Worm (Caenorhabditis elegans) whole organism, L2 larva: ENCODE data around the gene Y105C5A.26.

Source experiments
- C34F6.9 ChIP-seq: fragments of 150-350 bp; optimal IDR thresholded peaks from 2 replicates; lab custom pipeline; 2014; ENCODE audit warnings: missing biosample characterization, missing genetic modification characterization
- R02D3.7 ChIP-seq: fragments of 150-350 bp; optimal IDR thresholded peaks from 2 replicates; lab custom pipeline; 2014; ENCODE audit warnings: missing biosample characterization, missing genetic modification characterization
- Y55F3AM.14 ChIP-seq: fragments of 200-800 bp; sonication (Bioruptor generic); optimal IDR thresholded peaks from 2 replicates; lab custom pipeline; 2018; ENCODE audit warnings: mild to moderate bottlenecking, missing genetic modification characterization, missing compliant biosample characterization
- ZK546.5 ChIP-seq: sonication (generic microtip); optimal IDR thresholded peaks from 2 replicates; lab custom pipeline; 2017; ENCODE audit warnings: missing biosample characterization, missing genetic modification characterization
- alr-1 ChIP-seq: fragments of 150-350 bp; optimal IDR thresholded peaks from 2 replicates; lab custom pipeline; 2014; ENCODE audit warnings: missing biosample characterization, missing genetic modification characterization
- aly-2 ChIP-seq: fragments of 150-350 bp; optimal IDR thresholded peaks from 2 replicates; lab custom pipeline; 2014; ENCODE audit warnings: missing biosample characterization, missing genetic modification characterization
- ama-1 ChIP-seq: fragments of 150-350 bp; optimal IDR thresholded peaks from 2 replicates; lab custom pipeline; 2018; ENCODE audit warnings: inconsistent platforms
- blmp-1 ChIP-seq: sonication (generic microtip); optimal IDR thresholded peaks from 2 replicates; lab custom pipeline; 2017; ENCODE audit warnings: missing genetic modification characterization, mild to moderate bottlenecking, missing compliant biosample characterization, antibody characterized with exemption, moderate library complexity; ENCODE audit not compliant: insufficient read depth
- ceh-16 ChIP-seq: fragments of 150-350 bp; optimal IDR thresholded peaks from 2 replicates; lab custom pipeline; 2014; ENCODE audit warnings: missing biosample characterization, missing genetic modification characterization
- ceh-82 ChIP-seq: fragments of 150-350 bp; optimal IDR thresholded peaks from 2 replicates; lab custom pipeline; 2014; ENCODE audit warnings: missing biosample characterization, missing genetic modification characterization
- crh-2 ChIP-seq: sonication (generic microtip); optimal IDR thresholded peaks from 2 replicates; lab custom pipeline; 2017; ENCODE audit warnings: missing biosample characterization, missing genetic modification characterization
- dmd-4 ChIP-seq: sonication (generic microtip); optimal IDR thresholded peaks from 2 replicates; lab custom pipeline; 2017; ENCODE audit warnings: missing biosample characterization, missing genetic modification characterization
- egl-27 ChIP-seq: sonication (generic microtip); optimal IDR thresholded peaks from 3 replicates; lab custom pipeline; 2017; ENCODE audit warnings: missing biosample characterization, missing genetic modification reagents, missing genetic modification characterization
- fos-1 ChIP-seq: fragments of 150-350 bp; optimal IDR thresholded peaks from 2 replicates; lab custom pipeline; 2014; ENCODE audit warnings: missing biosample characterization, missing genetic modification characterization
- gmeb-1 ChIP-seq: fragments of 150-350 bp; optimal IDR thresholded peaks from 2 replicates; lab custom pipeline; 2014; ENCODE audit warnings: missing biosample characterization, missing genetic modification characterization
- lin-11 ChIP-seq: fragments of 150-350 bp; sonication (generic microtip); optimal IDR thresholded peaks from 2 replicates; lab custom pipeline; 2014; ENCODE audit warnings: missing biosample characterization, missing genetic modification characterization, inconsistent platforms, mixed read lengths
- lin-13 ChIP-seq: fragments of 150-350 bp; optimal IDR thresholded peaks from 2 replicates; lab custom pipeline; 2014; ENCODE audit warnings: missing biosample characterization, missing genetic modification reagents, missing genetic modification characterization
- lin-39 ChIP-seq: fragments of 150-350 bp; optimal IDR thresholded peaks from 2 replicates; lab custom pipeline; 2014; ENCODE audit warnings: missing biosample characterization, missing genetic modification reagents, missing genetic modification characterization
- mab-5 ChIP-seq: fragments of 150-350 bp; optimal IDR thresholded peaks from 2 replicates; lab custom pipeline; 2014; ENCODE audit warnings: missing biosample characterization, missing genetic modification characterization
- mbf-1 ChIP-seq: sonication (generic microtip); optimal IDR thresholded peaks from 2 replicates; lab custom pipeline; 2017; ENCODE audit warnings: missing biosample characterization, missing genetic modification characterization
- nhr-10 ChIP-seq: sonication (generic microtip); optimal IDR thresholded peaks from 2 replicates; lab custom pipeline; 2017; ENCODE audit warnings: missing biosample characterization, missing genetic modification characterization
- nhr-11 ChIP-seq: fragments of 150-350 bp; optimal IDR thresholded peaks from 2 replicates; lab custom pipeline; 2014; ENCODE audit warnings: missing biosample characterization, missing genetic modification characterization
- nhr-12 ChIP-seq: fragments of 150-350 bp; optimal IDR thresholded peaks from 2 replicates; lab custom pipeline; 2014; ENCODE audit warnings: missing biosample characterization, missing genetic modification characterization
- nhr-237 ChIP-seq: fragments of 150-350 bp; optimal IDR thresholded peaks from 2 replicates; lab custom pipeline; 2014; ENCODE audit warnings: missing biosample characterization, missing genetic modification characterization
- nhr-25 ChIP-seq: fragments of 150-350 bp; sonication (generic microtip); optimal IDR thresholded peaks from 3 replicates; lab custom pipeline; 2014; ENCODE audit warnings: missing biosample characterization, missing genetic modification characterization
- nhr-6 ChIP-seq: fragments of 150-350 bp; optimal IDR thresholded peaks from 2 replicates; lab custom pipeline; 2014; ENCODE audit warnings: missing biosample characterization, missing genetic modification characterization
- nhr-77 ChIP-seq: fragments of 150-350 bp; optimal IDR thresholded peaks from 2 replicates; lab custom pipeline; 2014; ENCODE audit warnings: missing biosample characterization, missing genetic modification characterization
- peb-1 ChIP-seq: fragments of 150-350 bp; optimal IDR thresholded peaks from 2 replicates; lab custom pipeline; 2014; ENCODE audit warnings: missing biosample characterization, missing genetic modification characterization
- sem-4 ChIP-seq: fragments of 150-350 bp; optimal IDR thresholded peaks from 2 replicates; lab custom pipeline; 2014; ENCODE audit warnings: missing biosample characterization, missing genetic modification reagents, missing genetic modification characterization
- skn-1 ChIP-seq: sonication (generic microtip); optimal IDR thresholded peaks from 2 replicates; lab custom pipeline; 2017; ENCODE audit warnings: missing biosample characterization, missing genetic modification characterization
- sma-3 ChIP-seq: sonication (generic microtip); optimal IDR thresholded peaks from 2 replicates; lab custom pipeline; 2016; ENCODE audit warnings: missing genetic modification reagents, missing genetic modification characterization, missing compliant biosample characterization
- snpc-4 ChIP-seq: fragments of 150-350 bp; optimal IDR thresholded peaks from 2 replicates; lab custom pipeline; 2014; ENCODE audit warnings: missing biosample characterization, missing genetic modification characterization
- unc-39 ChIP-seq: fragments of 150-350 bp; optimal IDR thresholded peaks from 2 replicates; lab custom pipeline; 2014; ENCODE audit warnings: missing biosample characterization, missing genetic modification characterization
- unc-55 ChIP-seq: fragments of 150-350 bp; sonication (generic microtip); optimal IDR thresholded peaks from 3 replicates; lab custom pipeline; 2014; ENCODE audit warnings: missing biosample characterization, missing genetic modification reagents, missing genetic modification characterization
- unc-62 ChIP-seq: fragments of 150-350 bp; optimal IDR thresholded peaks from 2 replicates; lab custom pipeline; 2014; ENCODE audit warnings: missing biosample characterization, missing genetic modification reagents, missing genetic modification characterization
- zag-1 ChIP-seq: fragments of 150-350 bp; optimal IDR thresholded peaks from 2 replicates; lab custom pipeline; 2014; ENCODE audit warnings: missing biosample characterization, missing genetic modification characterization
- ztf-1 ChIP-seq: fragments of 200-800 bp; sonication (Bioruptor generic); conservative IDR thresholded peaks from 2 replicates; pipeline ENCODE4 v1.3.6; 2022; ENCODE audit warnings: missing genetic modification characterization, missing compliant biosample characterization
- ztf-4 ChIP-seq: fragments of 150-350 bp; optimal IDR thresholded peaks from 2 replicates; lab custom pipeline; 2014; ENCODE audit warnings: missing biosample characterization, missing genetic modification characterization

Gene Y105C5A.26

ce11 chrIV:15686233-15686632, 4.9 kb upstream of the Y105C5A.26 start:
- TF ChIP-seq nhr-6 (tag; lab: Kevin White, UChicago) (no peak), lin-39 (no peak), aly-2 (no peak)

- no peak for TF ChIP-seq R02D3.7 (tag; lab: Kevin White, UChicago)
- TF ChIP-seq zag-1 (tag; lab: Kevin White, UChicago): no peak
- TF ChIP-seq ztf-1 (GFP tag; lab: Robert Waterston, UW): no peak
- no peak for TF ChIP-seq unc-62 (GFP tag; lab: Kevin White, UChicago)
- TF ChIP-seq Y55F3AM.14 (GFP tag; lab: Kevin White, UChicago): no peak
- no peak for TF ChIP-seq crh-2 (tag; lab: Kevin White, UChicago)
These were observed 3.2 kb upstream of the Y105C5A.26 start for ce11 chrIV:15684521-15684920.

- no peak for TF ChIP-seq lin-13
- TF ChIP-seq ceh-82 (tag; lab: Kevin White, UChicago): no peak
- no peak for TF ChIP-seq unc-55
- peak; percentile 34 for TF ChIP-seq blmp-1 (tag; lab: Kevin White, UChicago)
- no peak for TF ChIP-seq gmeb-1 (tag; lab: Kevin White, UChicago)
- no peak for TF ChIP-seq lin-39
- TF ChIP-seq ztf-4 (tag; lab: Kevin White, UChicago): no peak
- no peak for TF ChIP-seq lin-11 (tag; lab: Kevin White, UChicago)
- no peak for TF ChIP-seq skn-1 (tag; lab: Kevin White, UChicago)
- TF ChIP-seq R02D3.7 (tag; lab: Kevin White, UChicago): no peak
- TF ChIP-seq aly-2: no peak
- TF ChIP-seq egl-27 (tag; lab: Kevin White, UChicago): no peak
- no peak for TF ChIP-seq mab-5 (tag; lab: Kevin White, UChicago)
- TF ChIP-seq crh-2 (tag; lab: Kevin White, UChicago): no peak
- TF ChIP-seq ama-1: no peak
- no peak for TF ChIP-seq C34F6.9 (tag; lab: Kevin White, UChicago)
- no peak for TF ChIP-seq nhr-10
- no peak for TF ChIP-seq sem-4 (tag; lab: Kevin White, UChicago)
- TF ChIP-seq nhr-25 (tag; lab: Kevin White, UChicago): peak; percentile 37
- TF ChIP-seq nhr-77 (tag; lab: Kevin White, UChicago): no peak
- TF ChIP-seq fos-1 (tag; lab: Kevin White, UChicago): peak; percentile 37
- peak; percentile 42 for TF ChIP-seq sma-3 (GFP tag; lab: Kevin White, UChicago)
- TF ChIP-seq ceh-16 (tag; lab: Kevin White, UChicago): no peak
- no peak for TF ChIP-seq nhr-11 (tag; lab: Kevin White, UChicago)
- TF ChIP-seq alr-1: no peak
These were observed 8.4 kb downstream of the Y105C5A.26 start for ce11 chrIV:15672994-15673393.

ce11 chrIV:15658444-15658843, 22.9 kb downstream of the Y105C5A.26 start:
- TF ChIP-seq nhr-237 (tag; lab: Kevin White, UChicago): no peak
- TF ChIP-seq ZK546.5 (tag; lab: Kevin White, UChicago): no peak
- TF ChIP-seq skn-1 (tag; lab: Kevin White, UChicago): no peak
- no peak for TF ChIP-seq gmeb-1 (tag; lab: Kevin White, UChicago)
- TF ChIP-seq aly-2: no peak

ce11 chrIV:15648245-15648644, 33.1 kb downstream of the Y105C5A.26 start:
- TF ChIP-seq ceh-16 (tag; lab: Kevin White, UChicago): no peak
- no peak for TF ChIP-seq alr-1
- no peak for TF ChIP-seq nhr-10
- TF ChIP-seq ceh-82 (tag; lab: Kevin White, UChicago): no peak
- TF ChIP-seq fos-1 (tag; lab: Kevin White, UChicago): no peak
- no peak for TF ChIP-seq nhr-12 (tag; lab: Kevin White, UChicago)
- TF ChIP-seq nhr-237 (tag; lab: Kevin White, UChicago): no peak
- TF ChIP-seq mbf-1: no peak
- TF ChIP-seq snpc-4 (tag; lab: Kevin White, UChicago): no peak
- TF ChIP-seq unc-39 (tag; lab: Kevin White, UChicago): no peak
- no peak for TF ChIP-seq dmd-4 (tag; lab: Kevin White, UChicago)
- TF ChIP-seq peb-1 (tag; lab: Kevin White, UChicago): no peak
- no peak for TF ChIP-seq unc-55
- no peak for TF ChIP-seq nhr-6 (tag; lab: Kevin White, UChicago)
- no peak for TF ChIP-seq crh-2 (tag; lab: Kevin White, UChicago)
- TF ChIP-seq, all 48 proteins: peak for 0
